Worm (Caenorhabditis elegans) whole organism, young adult: ENCODE measurements around the gene F38B6.2.

Experiments used
- D2030.7 ChIP-seq: fragments of 200-800 bp; sonication (Bioruptor generic); IDR thresholded peaks from 2 replicates; pipeline ENCODE4 v1.3.6; 2022; ENCODE audit warnings: missing genetic modification reagents, missing genetic modification characterization, missing compliant biosample characterization
- F22D6.2 ChIP-seq: sonication (generic microtip); optimal IDR thresholded peaks from 2 replicates; lab custom pipeline; 2016; ENCODE audit warnings: mild to moderate bottlenecking, missing genetic modification characterization, missing compliant biosample characterization
- F57A8.1 ChIP-seq: fragments of 200-800 bp; sonication (Bioruptor generic); optimal IDR thresholded peaks from 2 replicates; lab custom pipeline; 2018; ENCODE audit warnings: mild to moderate bottlenecking, missing genetic modification characterization, moderate library complexity, missing compliant biosample characterization
- T26A5.8 ChIP-seq: sonication (generic microtip); optimal IDR thresholded peaks from 2 replicates; lab custom pipeline; 2016; ENCODE audit warnings: missing genetic modification characterization, missing compliant biosample characterization
- Y95B8A.8 ChIP-seq: fragments of 200-800 bp; sonication (Bioruptor generic); IDR thresholded peaks from 2 replicates; pipeline ENCODE4 v1.3.6; 2022; ENCODE audit warnings: missing genetic modification reagents, missing genetic modification characterization, missing compliant biosample characterization
- ama-1 ChIP-seq, 3 experiments: fragments of 150-350 bp in 1 of 3; sonication (generic microtip) in 2 of 3; optimal IDR thresholded peaks; 2 replicates each; lab custom pipeline; 2014 to 2018; ENCODE audit warnings: missing biosample characterization in 2 of 3, missing genetic modification characterization in 2 of 3, missing genetic modification reagents in 2 of 3
- hmg-1.2 ChIP-seq: fragments of 200-800 bp; sonication (Bioruptor generic); IDR thresholded peaks from 2 replicates; pipeline ENCODE4 v1.3.6; 2022; ENCODE audit warnings: missing genetic modification reagents, missing genetic modification characterization, missing compliant biosample characterization
- lin-54 ChIP-seq: fragments of 200-800 bp; sonication (Bioruptor generic); optimal IDR thresholded peaks from 2 replicates; lab custom pipeline; 2018; ENCODE audit warnings: mild to moderate bottlenecking, missing genetic modification characterization, missing compliant biosample characterization
- nfya-2 ChIP-seq: fragments of 200-800 bp; sonication (Bioruptor generic); IDR thresholded peaks from 2 replicates; pipeline ENCODE4 v1.3.6; 2022; ENCODE audit warnings: missing genetic modification reagents, missing genetic modification characterization, missing compliant biosample characterization
- rcor-1 ChIP-seq: fragments of 200-800 bp; sonication (Bioruptor generic); IDR thresholded peaks from 2 replicates; pipeline ENCODE4 v1.3.6; 2022; ENCODE audit warnings: missing genetic modification reagents, missing genetic modification characterization, missing compliant biosample characterization
- sptf-2 ChIP-seq: fragments of 200-800 bp; sonication (Bioruptor generic); optimal IDR thresholded peaks from 2 replicates; lab custom pipeline; 2018; ENCODE audit warnings: mild to moderate bottlenecking, missing genetic modification characterization, missing compliant biosample characterization
- unc-62 ChIP-seq: fragments of 150-350 bp; optimal IDR thresholded peaks from 2 replicates; lab custom pipeline; 2014; ENCODE audit warnings: missing biosample characterization, missing genetic modification reagents, missing genetic modification characterization

ce11 chrX:6713277-6713676 lies 14.9 kb downstream of the F38B6.2 start, which contains the start of gene nas-11:
- TF ChIP-seq T26A5.8 (tag; lab: Kevin White, UChicago) (no peak), F57A8.1 (GFP tag; lab: Kevin White, UChicago) (no peak), D2030.7 (GFP tag; lab: Robert Waterston, UW) (no peak), Y95B8A.8 (no peak), rcor-1 (no peak), nfya-2 (GFP tag; lab: Robert Waterston, UW) (no peak), hmg-1.2 (GFP tag; lab: Robert Waterston, UW) (no peak), unc-62 (GFP tag; lab: Kevin White, UChicago) (no peak), lin-54 (GFP tag; lab: Kevin White, UChicago) (no peak), sptf-2 (GFP tag; lab: Kevin White, UChicago) (no peak), F22D6.2 (tag; lab: Kevin White, UChicago) (no peak), ama-1 (optimal IDR thresholded peaks at IDR 0.05; lab: Kevin White, UChicago) (no peak), ama-1 (GFP tag; optimal IDR thresholded peaks at IDR 0.05; lab: Kevin White, UChicago) (no peak)
